Fruit fly (Drosophila melanogaster) whole organism, embryonic: ENCODE data around the gene Fst.

Source experiments
- Aef1 ChIP-seq: fragments of 200-800 bp; sonication (Bioruptor generic); IDR thresholded peaks from 3 replicates; pipeline ENCODE4 v1.3.6; 2022; ENCODE audit warnings: missing biosample characterization, missing genetic modification characterization
- Atf6 ChIP-seq: fragments of 200-800 bp; sonication (Bioruptor generic); IDR thresholded peaks from 2 replicates; pipeline ENCODE4 v1.3.6; 2022; ENCODE audit warnings: missing biosample characterization, missing genetic modification characterization
- Blimp-1 ChIP-seq: fragments of 200-800 bp; sonication (Bioruptor generic); optimal IDR thresholded peaks from 3 replicates; lab custom pipeline; 2018; ENCODE audit warnings: missing biosample characterization, missing genetic modification characterization, mild to moderate bottlenecking, moderate library complexity, missing genetic modification reagents
- CG10366 ChIP-seq: fragments of 200-800 bp; sonication (Bioruptor generic); IDR thresholded peaks from 2 replicates; pipeline ENCODE4 v1.3.6; 2022; ENCODE audit warnings: missing biosample characterization, missing genetic modification characterization
- CG11247 ChIP-seq: fragments of 200-800 bp; sonication (Bioruptor generic); IDR thresholded peaks from 2 replicates; pipeline ENCODE4 v1.3.6; 2022; ENCODE audit warnings: missing biosample characterization, missing genetic modification characterization
- CG11723 ChIP-seq: fragments of 200-800 bp; sonication (Bioruptor generic); optimal IDR thresholded peaks from 2 replicates; lab custom pipeline; 2017; ENCODE audit warnings: missing biosample characterization, mild to moderate bottlenecking, missing genetic modification characterization
- CG12071 ChIP-seq: fragments of 200-800 bp; sonication (Bioruptor generic); optimal IDR thresholded peaks from 3 replicates; lab custom pipeline; 2018; ENCODE audit warnings: missing biosample characterization, mild to moderate bottlenecking, missing genetic modification characterization
- CG12104 ChIP-seq: fragments of 200-800 bp; sonication (Bioruptor generic); optimal IDR thresholded peaks from 3 replicates; lab custom pipeline; 2016; ENCODE audit warnings: missing biosample characterization, missing genetic modification characterization
- CG12299 ChIP-seq: fragments of 200-800 bp; sonication (Bioruptor generic); optimal IDR thresholded peaks from 2 replicates; lab custom pipeline; 2018; ENCODE audit warnings: missing biosample characterization, mild to moderate bottlenecking, missing genetic modification characterization
- CG14667 ChIP-seq: fragments of 200-800 bp; sonication (Bioruptor generic); IDR thresholded peaks from 2 replicates; pipeline ENCODE4 v1.3.6; 2022; ENCODE audit warnings: missing biosample characterization, missing genetic modification characterization
- CG1832 ChIP-seq: fragments of 200-800 bp; sonication (Bioruptor generic); optimal IDR thresholded peaks from 2 replicates; lab custom pipeline; 2017; ENCODE audit warnings: missing biosample characterization, mild to moderate bottlenecking, missing genetic modification characterization, inconsistent platforms
- CG2129 ChIP-seq: fragments of 200-800 bp; sonication (Bioruptor generic); IDR thresholded peaks from 2 replicates; pipeline ENCODE4 v1.3.6; 2022; ENCODE audit warnings: missing biosample characterization, missing genetic modification characterization; ENCODE audit not compliant: partially characterized antibody
- CG31365 ChIP-seq: fragments of 200-800 bp; sonication (Bioruptor generic); optimal IDR thresholded peaks from 2 replicates; lab custom pipeline; 2018; ENCODE audit warnings: missing biosample characterization, mild to moderate bottlenecking, missing genetic modification characterization
- CG32767 ChIP-seq: fragments of 200-800 bp; sonication (Bioruptor generic); IDR thresholded peaks from 2 replicates; pipeline ENCODE4 v1.3.6; 2022; ENCODE audit warnings: missing biosample characterization, missing genetic modification characterization
- CG3838 ChIP-seq: fragments of 200-800 bp; sonication (Bioruptor generic); optimal IDR thresholded peaks from 3 replicates; lab custom pipeline; 2016; ENCODE audit warnings: missing biosample characterization, missing genetic modification characterization
- CG4424 ChIP-seq: fragments of 200-800 bp; sonication (Bioruptor generic); optimal IDR thresholded peaks from 3 replicates; lab custom pipeline; 2016; ENCODE audit warnings: missing biosample characterization, missing genetic modification characterization
- CG4707 ChIP-seq: fragments of 200-800 bp; sonication (Bioruptor generic); optimal IDR thresholded peaks from 2 replicates; lab custom pipeline; 2018; ENCODE audit warnings: missing biosample characterization, mild to moderate bottlenecking, missing genetic modification characterization, moderate library complexity
- CG7963 ChIP-seq: fragments of 200-800 bp; sonication (Bioruptor generic); IDR thresholded peaks from 3 replicates; pipeline ENCODE4 v1.3.6; 2022; ENCODE audit warnings: missing biosample characterization, missing genetic modification characterization; ENCODE audit not compliant: partially characterized antibody
- CG8281 ChIP-seq: fragments of 200-800 bp; sonication (Bioruptor generic); optimal IDR thresholded peaks from 2 replicates; lab custom pipeline; 2018; ENCODE audit warnings: missing biosample characterization, mild to moderate bottlenecking, missing genetic modification characterization, moderate library complexity
- D ChIP-seq, 2 experiments: fragments of 200-800 bp in 1 of 2; fragments of >200 bp in 1 of 2; sonication (Bioruptor generic) in 1 of 2; optimal IDR thresholded peaks; 2 replicates in 1 of 2; 3 replicates in 1 of 2; lab custom pipeline; 2017; ENCODE audit warnings: mild to moderate bottlenecking in 1 of 2, missing biosample characterization in 1 of 2, missing genetic modification characterization in 1 of 2, missing genetic modification reagents in 1 of 2
- Dad ChIP-seq: fragments of 200-800 bp; sonication (Bioruptor generic); optimal IDR thresholded peaks from 3 replicates; lab custom pipeline; 2016; ENCODE audit warnings: missing biosample characterization, missing genetic modification characterization
- H2.0 ChIP-seq: fragments of 200-800 bp; sonication (Bioruptor generic); IDR thresholded peaks from 2 replicates; pipeline ENCODE4 v1.3.6; 2022; ENCODE audit warnings: missing biosample characterization, missing genetic modification characterization
- HmgD ChIP-seq: fragments of 200-800 bp; sonication (Bioruptor generic); optimal IDR thresholded peaks from 3 replicates; lab custom pipeline; 2016; ENCODE audit warnings: missing biosample characterization, missing genetic modification characterization
- Lim3 ChIP-seq: fragments of 200-800 bp; sonication (Bioruptor generic); IDR thresholded peaks from 2 replicates; pipeline ENCODE4 v1.3.6; 2022; ENCODE audit warnings: missing biosample characterization, missing genetic modification characterization
- NK7.1 ChIP-seq: fragments of 200-800 bp; sonication (Bioruptor generic); optimal IDR thresholded peaks from 3 replicates; lab custom pipeline; 2016; ENCODE audit warnings: missing biosample characterization, missing genetic modification characterization
- Opbp ChIP-seq: fragments of 200-800 bp; sonication (Bioruptor generic); IDR thresholded peaks from 3 replicates; pipeline ENCODE4 v1.3.6; 2022; ENCODE audit warnings: missing biosample characterization, missing genetic modification characterization; ENCODE audit not compliant: partially characterized antibody
- Optix ChIP-seq: fragments of 200-800 bp; sonication (Bioruptor generic); IDR thresholded peaks from 3 replicates; pipeline ENCODE4 v1.3.6; 2022; ENCODE audit warnings: missing biosample characterization, missing genetic modification characterization
- PHDP ChIP-seq: fragments of 200-800 bp; sonication (Bioruptor generic); optimal IDR thresholded peaks from 3 replicates; lab custom pipeline; 2018; ENCODE audit warnings: missing biosample characterization, mild to moderate bottlenecking, missing genetic modification characterization, moderate library complexity
- Sin3A ChIP-seq: fragments of >200 bp; optimal IDR thresholded peaks from 2 replicates; lab custom pipeline; 2018
- al ChIP-seq: fragments of 200-800 bp; sonication (Bioruptor generic); IDR thresholded peaks from 2 replicates; pipeline ENCODE4 v1.3.6; 2022; ENCODE audit warnings: missing biosample characterization, missing genetic modification characterization
- ap ChIP-seq: fragments of 200-800 bp; sonication (Bioruptor generic); IDR thresholded peaks from 2 replicates; pipeline ENCODE4 v1.3.6; 2022; ENCODE audit warnings: missing biosample characterization, missing genetic modification characterization
- ci ChIP-seq: fragments of 200-800 bp; sonication (Bioruptor generic); IDR thresholded peaks from 3 replicates; pipeline ENCODE4 v1.3.6; 2022; ENCODE audit warnings: missing biosample characterization, missing genetic modification characterization
- crc ChIP-seq: fragments of 200-800 bp; sonication (Bioruptor generic); optimal IDR thresholded peaks from 2 replicates; lab custom pipeline; 2016; ENCODE audit warnings: missing biosample characterization, missing genetic modification characterization
- croc ChIP-seq: fragments of 200-800 bp; sonication (Bioruptor generic); conservative IDR thresholded peaks from 3 replicates; pipeline ENCODE4 v1.3.6; 2022; ENCODE audit warnings: missing biosample characterization, missing genetic modification characterization
- cwo ChIP-seq: fragments of 200-800 bp; sonication (Bioruptor generic); optimal IDR thresholded peaks from 3 replicates; lab custom pipeline; 2017; ENCODE audit warnings: missing biosample characterization, missing genetic modification characterization, mild to moderate bottlenecking, moderate library complexity, missing genetic modification reagents
- dmrt11E ChIP-seq: fragments of 200-800 bp; sonication (Bioruptor generic); optimal IDR thresholded peaks from 3 replicates; lab custom pipeline; 2018; ENCODE audit warnings: missing biosample characterization, mild to moderate bottlenecking, missing genetic modification characterization, moderate library complexity
- ewg ChIP-seq: fragments of 200-800 bp; sonication (Bioruptor generic); optimal IDR thresholded peaks from 3 replicates; lab custom pipeline; 2017; ENCODE audit warnings: mild to moderate bottlenecking, missing biosample characterization, missing genetic modification reagents, missing genetic modification characterization
- fd3F ChIP-seq: fragments of 200-800 bp; sonication (Bioruptor generic); optimal IDR thresholded peaks from 2 replicates; lab custom pipeline; 2018; ENCODE audit warnings: missing biosample characterization, mild to moderate bottlenecking, missing genetic modification characterization, moderate library complexity
- fd96Cb ChIP-seq: fragments of 200-800 bp; sonication (Bioruptor generic); optimal IDR thresholded peaks from 2 replicates; lab custom pipeline; 2018; ENCODE audit warnings: missing biosample characterization, mild to moderate bottlenecking, missing genetic modification characterization, moderate library complexity
- ind ChIP-seq: fragments of 200-800 bp; sonication (Bioruptor generic); optimal IDR thresholded peaks from 3 replicates; lab custom pipeline; 2016; ENCODE audit warnings: missing biosample characterization, missing genetic modification characterization
- mirr ChIP-seq: fragments of 200-800 bp; sonication (Bioruptor generic); optimal IDR thresholded peaks from 3 replicates; lab custom pipeline; 2018; ENCODE audit warnings: missing biosample characterization, mild to moderate bottlenecking, missing genetic modification characterization
- nau ChIP-seq: fragments of 200-800 bp; sonication (Bioruptor generic); optimal IDR thresholded peaks from 3 replicates; lab custom pipeline; 2017; ENCODE audit warnings: missing biosample characterization, mild to moderate bottlenecking, missing genetic modification characterization, missing genetic modification reagents
- nerfin-2 ChIP-seq: fragments of 200-800 bp; sonication (Bioruptor generic); IDR thresholded peaks from 2 replicates; pipeline ENCODE4 v1.3.6; 2022; ENCODE audit warnings: missing biosample characterization, missing genetic modification characterization; ENCODE audit not compliant: partially characterized antibody
- nom ChIP-seq: fragments of 200-800 bp; sonication (Bioruptor generic); optimal IDR thresholded peaks from 2 replicates; lab custom pipeline; 2017; ENCODE audit warnings: missing biosample characterization, missing genetic modification characterization, mild to moderate bottlenecking, moderate library complexity, missing genetic modification reagents
- pzg ChIP-seq: fragments of 200-800 bp; sonication (Bioruptor generic); optimal IDR thresholded peaks from 3 replicates; lab custom pipeline; 2018; ENCODE audit warnings: missing biosample characterization, mild to moderate bottlenecking, missing genetic modification characterization, moderate library complexity
- sima ChIP-seq: fragments of 200-800 bp; sonication (Bioruptor generic); optimal IDR thresholded peaks from 2 replicates; lab custom pipeline; 2016; ENCODE audit warnings: missing biosample characterization, missing genetic modification characterization
- slbo ChIP-seq: fragments of 200-800 bp; sonication (Bioruptor generic); IDR thresholded peaks from 2 replicates; pipeline ENCODE4 v1.3.6; 2022; ENCODE audit warnings: missing biosample characterization, missing genetic modification characterization
- tup ChIP-seq: fragments of 200-800 bp; sonication (Bioruptor generic); optimal IDR thresholded peaks from 2 replicates; lab custom pipeline; 2016; ENCODE audit warnings: missing biosample characterization, mild to moderate bottlenecking, missing genetic modification characterization, moderate library complexity
- wdn ChIP-seq: fragments of 200-800 bp; sonication (Bioruptor generic); IDR thresholded peaks from 2 replicates; pipeline ENCODE4 v1.3.6; 2022; ENCODE audit warnings: missing biosample characterization, missing genetic modification characterization
- zf30C ChIP-seq: fragments of 200-800 bp; sonication (Bioruptor generic); optimal IDR thresholded peaks from 3 replicates; lab custom pipeline; 2018; ENCODE audit warnings: missing biosample characterization, mild to moderate bottlenecking, missing genetic modification characterization

The Fst gene

DNA sequence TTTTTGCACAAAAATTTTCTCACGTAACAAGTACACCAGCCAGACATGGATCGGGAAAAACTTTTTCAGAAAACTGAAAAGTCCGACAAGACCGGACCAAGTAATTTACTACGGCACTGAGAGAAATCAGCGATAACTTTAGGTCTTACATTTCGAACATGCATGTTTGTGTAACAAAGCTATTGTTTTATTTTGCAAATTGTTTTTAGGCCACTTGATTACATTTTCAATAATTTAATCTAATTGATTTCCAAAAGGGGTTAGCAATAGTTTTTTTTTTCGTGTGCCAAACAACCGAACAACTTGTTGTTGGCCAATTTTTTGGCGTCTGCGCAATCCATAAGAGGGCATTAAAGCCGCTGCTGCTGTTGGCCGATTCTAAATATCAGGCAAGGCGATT is 32.8 kb downstream of the Fst start (continued):
- TF ChIP-seq ewg (peak; percentile 65), Lim3 (GFP tag; lab: Robert Waterston, UW) (no peak), sima (GFP tag; lab: Kevin White, UChicago) (no peak), ind (GFP tag; lab: Kevin White, UChicago) (peak; percentile 49), mirr (no peak), dmrt11E (peak; percentile 5), CG11247 (GFP tag; lab: Robert Waterston, UW) (0 out of 2 replicates have a peak, but pooled peaks have one; percentile 34), Opbp (no peak), Sin3A (lab: Kevin White, UChicago) (no peak), Aef1 (GFP tag; lab: Robert Waterston, UW) (peak; percentile 53), Atf6 (GFP tag; lab: Robert Waterston, UW) (peak; percentile 59), CG10366 (GFP tag; lab: Robert Waterston, UW) (peak; percentile 59; the same call in 1 of the 2 replicates), Optix (GFP tag; lab: Robert Waterston, UW) (no peak), CG4707 (GFP tag; lab: Kevin White, UChicago) (no peak), HmgD (GFP tag; lab: Kevin White, UChicago) (no peak), ap (GFP tag; lab: Robert Waterston, UW) (peak; percentile 46; the same call in 1 of the 2 replicates), fd96Cb (tag; lab: Kevin White, UChicago) (peak; percentile 66), CG7963 (GFP tag; lab: Robert Waterston, UW) (no peak), NK7.1 (peak; percentile 44), CG32767 (peak; percentile 53; the same call in 1 of the 2 replicates), slbo (GFP tag; lab: Robert Waterston, UW) (peak; percentile 63; the same call in 1 of the 2 replicates), cwo (GFP tag; lab: Kevin White, UChicago) (peak; percentile 60), CG3838 (GFP tag; lab: Kevin White, UChicago) (no peak), nau (GFP tag; lab: Kevin White, UChicago) (peak; percentile 18), ci (GFP tag; lab: Robert Waterston, UW) (peak; percentile 61; the same call in 2 of the 3 replicates), H2.0 (GFP tag; lab: Robert Waterston, UW) (peak; percentile 31; the same call in 1 of the 2 replicates), CG11723 (GFP tag; lab: Kevin White, UChicago) (peak; percentile 13), pzg (GFP tag; lab: Kevin White, UChicago) (no peak), PHDP (tag; lab: Kevin White, UChicago) (peak; percentile 71), nerfin-2 (GFP tag; lab: Robert Waterston, UW) (no peak), Dad (GFP tag; lab: Kevin White, UChicago) (peak; percentile 59), CG31365 (tag; lab: Kevin White, UChicago) (no peak), D (optimal IDR thresholded peaks at IDR 0.05; lab: Kevin White, UChicago) (no peak), D (GFP tag; optimal IDR thresholded peaks at IDR 0.05; lab: Kevin White, UChicago) (peak; percentile 22), crc (GFP tag; lab: Kevin White, UChicago) (no peak), fd3F (peak; percentile 40), nom (GFP tag; lab: Kevin White, UChicago) (no peak), CG1832 (GFP tag; lab: Kevin White, UChicago) (no peak), CG8281 (tag; lab: Kevin White, UChicago) (no peak), wdn (GFP tag; lab: Robert Waterston, UW) (no peak), CG12071 (GFP tag; lab: Kevin White, UChicago) (peak; percentile 67), CG12104 (GFP tag; lab: Kevin White, UChicago) (no peak), zf30C (GFP tag; lab: Kevin White, UChicago) (no peak), CG12299 (tag; lab: Kevin White, UChicago) (no peak), CG14667 (GFP tag; lab: Robert Waterston, UW) (no peak), CG2129 (no peak), CG4424 (GFP tag; lab: Kevin White, UChicago) (peak; percentile 62), croc (GFP tag; lab: Robert Waterston, UW) (no peak; the same call in 2 of the 3 replicates), Blimp-1 (GFP tag; lab: Kevin White, UChicago) (peak; percentile 57), tup (GFP tag; lab: Kevin White, UChicago) (peak; percentile 3), al (GFP tag; lab: Robert Waterston, UW) (no peak; the same call in 1 of the 2 replicates)
